Worm (Caenorhabditis elegans): ENCODE measurements around the gene fbxa-31.

DNA sequence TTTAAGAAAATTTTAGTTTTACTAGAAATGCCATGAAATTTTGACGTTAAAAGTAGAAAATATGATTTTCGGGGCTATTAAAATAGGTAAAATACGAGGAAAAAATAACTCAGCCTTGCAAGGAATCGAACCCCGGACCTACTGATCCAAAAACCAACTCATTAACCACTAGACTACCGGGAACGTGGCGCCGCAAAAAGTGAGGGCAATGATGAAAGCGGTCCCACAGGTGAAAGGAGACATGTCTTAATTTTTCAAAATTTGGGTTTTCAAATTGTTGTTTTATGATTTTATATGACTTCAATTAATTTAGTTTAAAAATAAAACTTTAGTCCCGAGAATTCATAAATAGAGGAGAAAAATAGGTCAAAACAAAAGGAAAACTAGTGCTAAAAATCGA, 40.6 kb downstream of the fbxa-31 start:
- TF ChIP-seq hlh-30 (tag; optimal IDR thresholded peaks at IDR 0.05; ENCODE audit: insufficient read depth) (no peak), dve-1 (tag; optimal IDR thresholded peaks at IDR 0.05; ENCODE audit: insufficient read depth) (no peak), lin-13 (GFP tag; optimal IDR thresholded peaks at IDR 0.05) (no peak), pqm-1 (tag; optimal IDR thresholded peaks at IDR 0.05) (no peak), pha-4 (GFP tag; IDR thresholded peaks at IDR 0.05) (no peak), pha-4 (tag; optimal IDR thresholded peaks at IDR 0.05) (no peak)

Data from whole organism, L4 larva.